Fruit fly (Drosophila melanogaster) whole organism: ENCODE results near the gene CG15386.

Source experiments
- EcR ChIP-seq, 2 experiments: fragments of >200 bp; optimal IDR thresholded peaks; 2 replicates each; lab custom pipeline; 2017; ENCODE audit warnings: missing biosample characterization in 2 of 2, missing genetic modification characterization in 2 of 2, missing genetic modification reagents in 2 of 2
- psq ChIP-seq: fragments of >200 bp; optimal IDR thresholded peaks from 2 replicates; lab custom pipeline; 2017
- usp ChIP-seq: fragments of >200 bp; optimal IDR thresholded peaks from 2 replicates; lab custom pipeline; 2017; ENCODE audit warnings: missing biosample characterization, missing genetic modification characterization, mixed read lengths

DNA sequence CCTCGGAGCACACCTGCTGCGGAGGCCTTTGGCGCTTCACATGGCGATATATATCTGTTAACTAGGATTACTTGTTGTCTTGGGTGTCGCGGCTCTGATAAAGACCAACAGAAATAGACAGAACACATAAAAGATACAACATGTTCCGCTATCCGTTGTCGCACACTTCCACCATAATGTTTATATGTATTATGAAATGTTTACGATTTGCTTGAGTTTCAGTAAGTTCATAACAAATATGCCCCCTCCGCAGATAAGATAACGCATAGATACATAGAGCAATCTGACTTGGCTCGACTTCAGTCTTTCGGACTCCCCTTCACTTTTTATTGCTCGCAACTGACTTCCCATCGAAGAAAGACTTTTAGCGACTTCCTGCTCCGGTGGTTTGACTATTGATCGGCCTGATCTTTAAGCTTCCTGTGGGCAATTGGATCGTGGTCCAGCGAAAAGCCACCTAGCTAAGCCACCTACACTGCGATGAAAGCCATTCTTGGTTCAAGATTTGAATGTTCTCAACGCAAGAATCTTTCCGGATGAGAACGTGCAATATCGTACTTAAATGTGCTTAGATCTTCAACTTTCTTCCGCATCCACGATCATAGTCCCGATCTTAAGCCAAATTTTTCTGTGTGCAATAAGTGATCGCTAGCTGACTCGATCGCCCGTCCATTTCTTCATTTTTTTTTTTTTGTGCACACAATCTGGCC lies 48.7 kb downstream of the CG15386 start:
- no peak for TF ChIP-seq EcR (GFP tag; optimal IDR thresholded peaks at IDR 0.05; lab: Kevin White, UChicago)
- TF ChIP-seq psq (lab: Kevin White, UChicago), result no peak
- no peak for TF ChIP-seq usp (GFP tag; lab: Kevin White, UChicago)
